Fruit fly (Drosophila melanogaster) whole organism, pupa: Measurements from ENCODE around the gene Ret.

Experiments used
- CG10348 ChIP-seq: fragments of 200-800 bp; sonication (Bioruptor generic); IDR thresholded peaks from 2 replicates; pipeline ENCODE4 v1.3.6; 2022; ENCODE audit warnings: missing biosample characterization, missing genetic modification characterization
- CG12605 ChIP-seq: fragments of 200-800 bp; sonication (Bioruptor generic); IDR thresholded peaks from 2 replicates; pipeline ENCODE4 v1.3.6; 2022; ENCODE audit warnings: missing biosample characterization, missing genetic modification characterization
- CG13204 ChIP-seq: fragments of 200-800 bp; sonication (Bioruptor generic); optimal IDR thresholded peaks from 2 replicates; lab custom pipeline; 2018; ENCODE audit warnings: missing biosample characterization, mild to moderate bottlenecking, missing genetic modification characterization, moderate library complexity
- CG14655 ChIP-seq: fragments of 200-800 bp; sonication (Bioruptor generic); optimal IDR thresholded peaks from 3 replicates; lab custom pipeline; 2017; ENCODE audit warnings: mild to moderate bottlenecking, missing biosample characterization, missing genetic modification reagents, missing genetic modification characterization
- CG15710 ChIP-seq: fragments of 200-800 bp; sonication (Bioruptor generic); optimal IDR thresholded peaks from 2 replicates; lab custom pipeline; 2018; ENCODE audit warnings: missing biosample characterization, mild to moderate bottlenecking, missing genetic modification characterization, moderate library complexity
- CG17806 ChIP-seq: fragments of 200-800 bp; sonication (Bioruptor generic); optimal IDR thresholded peaks from 2 replicates; lab custom pipeline; 2018; ENCODE audit warnings: missing biosample characterization, mild to moderate bottlenecking, missing genetic modification characterization, moderate library complexity
- CG32121 ChIP-seq: fragments of 200-800 bp; sonication (Bioruptor generic); IDR thresholded peaks from 2 replicates; pipeline ENCODE4 v1.3.6; 2022; ENCODE audit warnings: missing biosample characterization, missing genetic modification characterization
- CG34367 ChIP-seq: fragments of 200-800 bp; sonication (Bioruptor generic); optimal IDR thresholded peaks from 2 replicates; lab custom pipeline; 2018; ENCODE audit warnings: missing biosample characterization, mild to moderate bottlenecking, missing genetic modification characterization
- CG4496 ChIP-seq: fragments of 200-800 bp; sonication (Bioruptor generic); IDR thresholded peaks from 3 replicates; pipeline ENCODE4 v1.3.6; 2022; ENCODE audit warnings: missing biosample characterization, missing genetic modification characterization
- CG8159 ChIP-seq: fragments of 200-800 bp; sonication (Bioruptor generic); optimal IDR thresholded peaks from 3 replicates; lab custom pipeline; 2018; ENCODE audit warnings: missing biosample characterization, mild to moderate bottlenecking, missing genetic modification characterization, moderate library complexity
- CG8301 ChIP-seq: fragments of 200-800 bp; sonication (Bioruptor generic); optimal IDR thresholded peaks from 2 replicates; lab custom pipeline; 2018; ENCODE audit warnings: missing biosample characterization, mild to moderate bottlenecking, missing genetic modification characterization
- CG9948 ChIP-seq: fragments of 200-800 bp; sonication (Bioruptor generic); optimal IDR thresholded peaks from 2 replicates; lab custom pipeline; 2018; ENCODE audit warnings: missing biosample characterization, mild to moderate bottlenecking, missing genetic modification characterization, moderate library complexity
- D1 ChIP-seq: fragments of 200-800 bp; sonication (Bioruptor generic); optimal IDR thresholded peaks from 2 replicates; lab custom pipeline; 2018; ENCODE audit warnings: missing biosample characterization, mild to moderate bottlenecking, missing genetic modification characterization, moderate library complexity
- EcR ChIP-seq: fragments of 200-800 bp; sonication (Bioruptor generic); optimal IDR thresholded peaks from 3 replicates; lab custom pipeline; 2019; ENCODE audit warnings: missing biosample characterization, missing genetic modification characterization, mild to moderate bottlenecking, moderate library complexity, missing genetic modification reagents
- Ets98B ChIP-seq: fragments of 200-800 bp; sonication (Bioruptor generic); IDR thresholded peaks from 2 replicates; pipeline ENCODE4 v1.3.6; 2022; ENCODE audit warnings: missing biosample characterization, missing genetic modification characterization
- Pif1A ChIP-seq: fragments of 200-800 bp; sonication (Bioruptor generic); optimal IDR thresholded peaks from 3 replicates; lab custom pipeline; 2016; ENCODE audit warnings: missing biosample characterization, missing genetic modification characterization
- Pif1B ChIP-seq: fragments of 200-800 bp; sonication (Bioruptor generic); optimal IDR thresholded peaks from 3 replicates; lab custom pipeline; 2016; ENCODE audit warnings: missing biosample characterization, missing genetic modification characterization
- Snoo ChIP-seq: fragments of 200-800 bp; sonication (Bioruptor generic); optimal IDR thresholded peaks from 3 replicates; lab custom pipeline; 2017; ENCODE audit warnings: missing biosample characterization, mild to moderate bottlenecking, missing genetic modification characterization, inconsistent platforms
- fd96Ca ChIP-seq: fragments of 200-800 bp; sonication (Bioruptor generic); IDR thresholded peaks from 3 replicates; pipeline ENCODE4 v1.3.6; 2022; ENCODE audit warnings: missing biosample characterization, missing genetic modification characterization
- gl ChIP-seq: fragments of 200-800 bp; sonication (Bioruptor generic); optimal IDR thresholded peaks from 2 replicates; lab custom pipeline; 2018; ENCODE audit warnings: missing biosample characterization, mild to moderate bottlenecking, missing genetic modification characterization
- rn ChIP-seq: fragments of 200-800 bp; sonication (Bioruptor generic); IDR thresholded peaks from 2 replicates; pipeline ENCODE4 v1.3.6; 2022; ENCODE audit warnings: missing biosample characterization, missing genetic modification characterization

Gene Ret

dm6 chr2L:21237748-21238459 lies 39.3 kb upstream of the Ret start:
- TF ChIP-seq CG13204 (GFP tag; lab: Kevin White, UChicago) (peak; percentile 38), Pif1B (GFP tag; lab: Kevin White, UChicago) (peak; percentile 31), EcR (peak; percentile 99), rn (GFP tag; lab: Robert Waterston, UW) (no peak), Pif1A (peak; percentile 19), CG34367 (peak; percentile 29)

DNA sequence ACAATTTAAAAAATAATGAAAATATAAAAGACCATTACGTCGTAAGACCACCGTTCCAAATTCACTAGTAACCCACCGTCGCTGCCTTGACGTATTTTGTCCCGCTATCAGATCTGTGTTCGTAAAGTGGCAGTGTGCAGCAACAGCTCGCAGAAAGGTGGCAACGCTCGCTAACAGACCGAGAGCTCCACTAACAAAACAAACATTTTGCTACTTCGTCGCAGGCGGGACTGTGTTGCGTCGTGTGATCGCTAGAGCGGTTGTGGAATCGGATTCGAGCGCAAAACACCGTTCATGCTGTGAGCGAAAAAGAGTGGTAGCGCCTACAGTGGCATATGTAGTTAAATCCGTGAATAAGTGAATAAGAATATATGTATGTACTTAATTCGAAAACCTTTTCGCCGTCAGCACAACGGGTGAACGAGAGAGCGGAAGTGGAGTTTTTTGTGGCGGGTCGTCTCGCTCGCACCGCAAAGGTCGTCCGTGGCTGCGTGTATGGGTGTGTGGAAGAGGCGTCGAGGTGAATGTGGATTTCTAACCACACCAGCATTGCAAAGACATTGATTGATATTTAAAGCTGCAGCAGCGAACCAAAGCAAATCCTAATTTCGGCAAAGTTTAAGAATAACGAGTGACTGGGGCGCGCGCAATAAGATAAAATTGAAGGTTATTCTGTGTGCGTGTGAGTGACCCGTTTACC lies 38.6 kb upstream of the Ret start, which contains the start of gene Hr39:
TSS of gene Hr39 (plus strand) at position 203 of the 700 bp plus-strand sequence.
- no peak for TF ChIP-seq CG12605
- TF ChIP-seq rn (GFP tag; lab: Robert Waterston, UW), result no peak
- TF ChIP-seq CG32121 (GFP tag; lab: Robert Waterston, UW), result no peak
- TF ChIP-seq Pif1A, result no peak
- TF ChIP-seq CG13204 (GFP tag; lab: Kevin White, UChicago), result no peak
- TF ChIP-seq CG10348 (GFP tag; lab: Robert Waterston, UW), result no peak
- TF ChIP-seq CG17806 (tag; lab: Kevin White, UChicago), result no peak
- no peak for TF ChIP-seq Snoo (tag; lab: Kevin White, UChicago)
- no peak for TF ChIP-seq CG8301
- TF ChIP-seq gl (tag; lab: Kevin White, UChicago), result no peak
- TF ChIP-seq Ets98B (GFP tag; lab: Robert Waterston, UW), result no peak
- no peak for TF ChIP-seq EcR
- TF ChIP-seq D1 (tag; lab: Kevin White, UChicago), result no peak
- no peak for TF ChIP-seq CG15710 (tag; lab: Kevin White, UChicago)
- TF ChIP-seq CG4496 (GFP tag; lab: Robert Waterston, UW), result no peak
- no peak for TF ChIP-seq CG8159 (tag; lab: Kevin White, UChicago)
- no peak for TF ChIP-seq CG34367
- no peak for TF ChIP-seq Pif1B (GFP tag; lab: Kevin White, UChicago)
- TF ChIP-seq, all 21 proteins: peak for 0

DNA sequence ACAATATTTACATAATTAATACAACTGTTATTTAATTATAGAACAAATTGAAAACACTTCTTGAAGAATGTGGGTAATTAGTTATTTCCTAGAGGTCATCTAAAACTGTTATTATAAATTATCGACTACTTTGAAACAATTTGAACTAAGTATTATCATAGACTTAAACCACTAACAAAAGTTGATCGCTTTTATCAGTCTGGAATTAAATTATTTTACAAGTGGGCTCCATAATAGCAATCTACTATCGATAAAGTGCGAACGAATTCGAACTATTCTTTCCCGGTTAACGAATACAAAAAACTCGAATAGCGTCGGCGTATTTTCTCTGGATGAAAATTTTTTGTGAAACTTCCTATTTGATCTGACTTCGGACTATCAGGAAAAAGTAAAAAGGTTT lies 38.1 kb upstream of the Ret start, which contains the start of gene CG31626:
TSS of gene CG31626 (minus strand) at position 101 of the 400 bp plus-strand sequence.
- TF ChIP-seq CG15710 (tag; lab: Kevin White, UChicago), result no peak
- no peak for TF ChIP-seq Snoo (tag; lab: Kevin White, UChicago)
- TF ChIP-seq CG9948 (tag; lab: Kevin White, UChicago), result no peak
- TF ChIP-seq D1 (tag; lab: Kevin White, UChicago), result no peak
- TF ChIP-seq CG14655 (GFP tag; lab: Kevin White, UChicago), result no peak
- TF ChIP-seq CG12605, result no peak
- no peak for TF ChIP-seq CG4496 (GFP tag; lab: Robert Waterston, UW)
- TF ChIP-seq CG13204 (GFP tag; lab: Kevin White, UChicago), result no peak
- TF ChIP-seq CG8301, result no peak
- TF ChIP-seq EcR, result no peak
- TF ChIP-seq fd96Ca (GFP tag; lab: Robert Waterston, UW), result no peak
- no peak for TF ChIP-seq rn (GFP tag; lab: Robert Waterston, UW)
- no peak for TF ChIP-seq Ets98B (GFP tag; lab: Robert Waterston, UW)
- TF ChIP-seq CG34367, result no peak

dm6 chr2L:21235463-21235862 lies 36.9 kb upstream of the Ret start:
- TF ChIP-seq CG13204 (GFP tag; lab: Kevin White, UChicago) (no peak), EcR (no peak), CG12605 (no peak), CG8301 (no peak)

DNA sequence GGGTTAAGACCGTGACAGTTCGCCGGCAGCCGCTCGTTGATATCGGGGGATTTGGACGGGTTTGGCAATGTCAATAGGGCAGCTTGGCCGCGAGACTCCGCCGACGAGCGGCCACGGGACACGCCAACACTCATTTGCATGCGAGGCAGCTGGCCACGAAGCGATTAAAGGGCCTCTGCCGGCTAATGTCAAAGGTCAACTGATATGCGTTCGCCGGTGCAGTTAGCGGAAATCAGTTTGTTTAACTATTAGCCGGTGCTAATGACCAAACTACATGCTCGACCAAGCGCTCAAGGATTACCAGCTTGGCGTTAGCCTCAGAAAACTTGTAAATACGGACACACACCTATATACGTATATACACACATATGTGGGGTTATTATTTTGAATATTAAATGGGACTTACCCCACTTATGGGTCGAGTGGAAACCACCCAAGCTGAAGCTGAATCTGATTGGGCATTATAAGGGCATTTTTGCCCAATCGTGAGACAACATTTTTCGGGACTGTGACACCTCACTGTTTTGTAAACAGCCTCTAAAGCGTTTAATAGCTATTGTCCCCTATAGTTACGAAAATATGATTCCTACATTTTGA lies 35.9 kb upstream of the Ret start:
- TF ChIP-seq CG4496 (GFP tag; lab: Robert Waterston, UW) (no peak), CG32121 (GFP tag; lab: Robert Waterston, UW) (peak; percentile 24; the same call in 1 of the 2 replicates)

- TF ChIP-seq CG34367 (no peak), CG32121 (GFP tag; lab: Robert Waterston, UW) (no peak), CG13204 (GFP tag; lab: Kevin White, UChicago) (no peak), rn (GFP tag; lab: Robert Waterston, UW) (no peak), Pif1A (no peak), fd96Ca (GFP tag; lab: Robert Waterston, UW) (no peak), gl (tag; lab: Kevin White, UChicago) (no peak), CG9948 (tag; lab: Kevin White, UChicago) (no peak), Ets98B (GFP tag; lab: Robert Waterston, UW) (no peak), CG17806 (tag; lab: Kevin White, UChicago) (no peak), Snoo (tag; lab: Kevin White, UChicago) (no peak), CG4496 (GFP tag; lab: Robert Waterston, UW) (no peak), CG8301 (no peak)
These were observed 34.9 kb upstream of the Ret start for dm6 chr2L:21233430-21233829.
